Fruit fly (Drosophila melanogaster) whole organism, embryonic: ENCODE measurements around the gene Doa.
A peak's percentile ranks its signal among the peaks of the same experiment; 100 is the strongest.

Experiments
- Antp ChIP-seq: fragments of 200-800 bp; sonication (Bioruptor generic); optimal IDR thresholded peaks from 3 replicates; lab custom pipeline; 2016; ENCODE audit warnings: missing biosample characterization, missing genetic modification characterization
- Atf-2 ChIP-seq: fragments of 200-800 bp; sonication (Bioruptor generic); optimal IDR thresholded peaks from 2 replicates; lab custom pipeline; 2016; ENCODE audit warnings: missing biosample characterization, missing genetic modification characterization
- CG11723 ChIP-seq: fragments of 200-800 bp; sonication (Bioruptor generic); optimal IDR thresholded peaks from 2 replicates; lab custom pipeline; 2017; ENCODE audit warnings: missing biosample characterization, mild to moderate bottlenecking, missing genetic modification characterization
- CG12219 ChIP-seq: fragments of 200-800 bp; sonication (Bioruptor generic); optimal IDR thresholded peaks from 3 replicates; lab custom pipeline; 2018; ENCODE audit warnings: missing biosample characterization, mild to moderate bottlenecking, missing genetic modification characterization
- CG12236 ChIP-seq: fragments of 200-800 bp; sonication (Bioruptor generic); optimal IDR thresholded peaks from 2 replicates; lab custom pipeline; 2016; ENCODE audit warnings: missing biosample characterization, missing genetic modification characterization
- CG12659 ChIP-seq: fragments of 200-800 bp; sonication (Bioruptor generic); optimal IDR thresholded peaks from 3 replicates; lab custom pipeline; 2017; ENCODE audit warnings: mild to moderate bottlenecking, missing biosample characterization, missing genetic modification reagents, missing genetic modification characterization
- CG13287 ChIP-seq: fragments of 200-800 bp; sonication (Bioruptor generic); IDR thresholded peaks from 2 replicates; pipeline ENCODE4 v1.3.6; 2022; ENCODE audit warnings: missing biosample characterization, missing genetic modification characterization; ENCODE audit not compliant: partially characterized antibody
- CG14441 ChIP-seq: fragments of 200-800 bp; sonication (Bioruptor generic); IDR thresholded peaks from 2 replicates; pipeline ENCODE4 v1.3.6; 2022; ENCODE audit warnings: missing biosample characterization, missing genetic modification characterization
- CG17612 ChIP-seq: fragments of 200-800 bp; sonication (Bioruptor generic); IDR thresholded peaks from 2 replicates; pipeline ENCODE4 v1.3.6; 2022; ENCODE audit warnings: missing biosample characterization, missing genetic modification characterization
- CG17802 ChIP-seq: fragments of 200-800 bp; sonication (Bioruptor generic); optimal IDR thresholded peaks from 2 replicates; lab custom pipeline; 2018; ENCODE audit warnings: missing biosample characterization, mild to moderate bottlenecking, missing genetic modification characterization, moderate library complexity
- CG18764 ChIP-seq: fragments of 200-800 bp; sonication (Bioruptor generic); optimal IDR thresholded peaks from 3 replicates; lab custom pipeline; 2016; ENCODE audit warnings: missing biosample characterization, missing genetic modification characterization
- CG2129 ChIP-seq: fragments of 200-800 bp; sonication (Bioruptor generic); IDR thresholded peaks from 2 replicates; pipeline ENCODE4 v1.3.6; 2022; ENCODE audit warnings: missing biosample characterization, missing genetic modification characterization; ENCODE audit not compliant: partially characterized antibody
- CG2875 ChIP-seq: fragments of 200-800 bp; sonication (Bioruptor generic); optimal IDR thresholded peaks from 2 replicates; lab custom pipeline; 2017; ENCODE audit warnings: missing biosample characterization, mild to moderate bottlenecking, missing genetic modification characterization, missing genetic modification reagents
- CG4617 ChIP-seq: fragments of 200-800 bp; sonication (Bioruptor generic); optimal IDR thresholded peaks from 3 replicates; lab custom pipeline; 2016; ENCODE audit warnings: missing biosample characterization, missing genetic modification characterization, borderline replicate concordance
- CG5180 ChIP-seq: fragments of 200-800 bp; sonication (Bioruptor generic); optimal IDR thresholded peaks from 3 replicates; lab custom pipeline; 2017; ENCODE audit warnings: missing biosample characterization, missing genetic modification characterization, mild to moderate bottlenecking, moderate library complexity, missing genetic modification reagents
- CG7786 ChIP-seq: fragments of 200-800 bp; sonication (Bioruptor generic); optimal IDR thresholded peaks from 2 replicates; lab custom pipeline; 2016; ENCODE audit warnings: missing biosample characterization, missing genetic modification characterization
- Chrac-16 ChIP-seq: fragments of 200-800 bp; sonication (Bioruptor generic); optimal IDR thresholded peaks from 3 replicates; lab custom pipeline; 2016; ENCODE audit warnings: missing biosample characterization, missing genetic modification characterization
- D19B ChIP-seq: fragments of 200-800 bp; sonication (Bioruptor generic); optimal IDR thresholded peaks from 2 replicates; lab custom pipeline; 2017; ENCODE audit warnings: missing biosample characterization, mild to moderate bottlenecking, missing genetic modification characterization
- Dfd ChIP-seq, 2 experiments: fragments of >200 bp; optimal IDR thresholded peaks; 2 replicates each; lab custom pipeline; 2017; ENCODE audit warnings: missing biosample characterization in 2 of 2, missing genetic modification characterization in 2 of 2
- Dip3 ChIP-seq: fragments of 200-800 bp; sonication (Bioruptor generic); optimal IDR thresholded peaks from 3 replicates; lab custom pipeline; 2016; ENCODE audit warnings: missing biosample characterization, missing genetic modification characterization
- Doc2 ChIP-seq: fragments of 200-800 bp; sonication (Bioruptor generic); IDR thresholded peaks from 2 replicates; pipeline ENCODE4 v1.3.6; 2022; ENCODE audit warnings: missing biosample characterization, missing genetic modification characterization
- Fer3 ChIP-seq: fragments of 200-800 bp; sonication (Bioruptor generic); optimal IDR thresholded peaks from 2 replicates; lab custom pipeline; 2018; ENCODE audit warnings: missing biosample characterization, mild to moderate bottlenecking, missing genetic modification characterization, moderate library complexity
- HmgZ ChIP-seq: fragments of 200-800 bp; sonication (Bioruptor generic); optimal IDR thresholded peaks from 2 replicates; lab custom pipeline; 2018; ENCODE audit warnings: missing biosample characterization, mild to moderate bottlenecking, missing genetic modification characterization
- Hr39 ChIP-seq: fragments of >200 bp; optimal IDR thresholded peaks from 2 replicates; lab custom pipeline; 2017
- Kr ChIP-seq: fragments of 200-800 bp; sonication (Bioruptor generic); optimal IDR thresholded peaks from 2 replicates; lab custom pipeline; 2017; ENCODE audit warnings: missing biosample characterization, mild to moderate bottlenecking, missing genetic modification characterization
- NC2α ChIP-seq: fragments of 200-800 bp; sonication (Bioruptor generic); optimal IDR thresholded peaks from 2 replicates; lab custom pipeline; 2016; ENCODE audit warnings: missing biosample characterization, missing genetic modification characterization
- Ravus ChIP-seq: fragments of 200-800 bp; sonication (Bioruptor generic); IDR thresholded peaks from 2 replicates; pipeline ENCODE4 v1.3.6; 2022; ENCODE audit warnings: missing biosample characterization, missing genetic modification characterization
- Tbp ChIP-seq: fragments of >200 bp; optimal IDR thresholded peaks from 2 replicates; lab custom pipeline; 2018; ENCODE audit warnings: missing biosample characterization, missing genetic modification characterization
- abd-A ChIP-seq: fragments of 200-800 bp; sonication (Bioruptor generic); optimal IDR thresholded peaks from 3 replicates; lab custom pipeline; 2019; ENCODE audit warnings: missing biosample characterization, mild to moderate bottlenecking, missing genetic modification characterization, moderate library complexity
- aop ChIP-seq: fragments of 200-800 bp; sonication (Bioruptor generic); IDR thresholded peaks from 2 replicates; pipeline ENCODE4 v1.3.6; 2022; ENCODE audit warnings: missing biosample characterization, missing genetic modification characterization
- ash1 ChIP-seq: fragments of 200-800 bp; sonication (Bioruptor generic); optimal IDR thresholded peaks from 2 replicates; lab custom pipeline; 2018; ENCODE audit warnings: missing biosample characterization, mild to moderate bottlenecking, missing genetic modification characterization
- bbx ChIP-seq: fragments of 200-800 bp; sonication (Bioruptor generic); IDR thresholded peaks from 2 replicates; pipeline ENCODE4 v1.3.6; 2022; ENCODE audit warnings: missing biosample characterization, missing genetic modification characterization; ENCODE audit not compliant: partially characterized antibody
- cad ChIP-seq: fragments of >200 bp; optimal IDR thresholded peaks from 2 replicates; lab custom pipeline; 2017; ENCODE audit warnings: missing biosample characterization, missing genetic modification characterization
- ci ChIP-seq: fragments of 200-800 bp; sonication (Bioruptor generic); IDR thresholded peaks from 3 replicates; pipeline ENCODE4 v1.3.6; 2022; ENCODE audit warnings: missing biosample characterization, missing genetic modification characterization
- dan ChIP-seq: fragments of 200-800 bp; sonication (Bioruptor generic); IDR thresholded peaks from 2 replicates; pipeline ENCODE4 v1.3.6; 2022; ENCODE audit warnings: missing biosample characterization, missing genetic modification characterization
- exex ChIP-seq: fragments of 200-800 bp; sonication (Bioruptor generic); optimal IDR thresholded peaks from 4 replicates; lab custom pipeline; 2018; ENCODE audit warnings: missing biosample characterization, mild to moderate bottlenecking, missing genetic modification characterization, moderate library complexity
- fd102C ChIP-seq: fragments of 200-800 bp; sonication (Bioruptor generic); optimal IDR thresholded peaks from 2 replicates; lab custom pipeline; 2018; ENCODE audit warnings: missing biosample characterization, mild to moderate bottlenecking, missing genetic modification characterization, moderate library complexity
- fd96Cb ChIP-seq: fragments of 200-800 bp; sonication (Bioruptor generic); optimal IDR thresholded peaks from 2 replicates; lab custom pipeline; 2018; ENCODE audit warnings: missing biosample characterization, mild to moderate bottlenecking, missing genetic modification characterization, moderate library complexity
- mam ChIP-seq: fragments of 200-800 bp; sonication (Bioruptor generic); optimal IDR thresholded peaks from 3 replicates; lab custom pipeline; 2016; ENCODE audit warnings: missing biosample characterization, missing genetic modification characterization
- phol ChIP-seq: fragments of 200-800 bp; sonication (Bioruptor generic); optimal IDR thresholded peaks from 3 replicates; lab custom pipeline; 2018; ENCODE audit warnings: missing biosample characterization, mild to moderate bottlenecking, missing genetic modification characterization, moderate library complexity
- prd ChIP-seq, 3 experiments: fragments of >200 bp in 2 of 3; fragments of 200-800 bp in 1 of 3; sonication (Bioruptor generic) in 1 of 3; optimal IDR thresholded peaks in 2 of 3; IDR thresholded peaks in 1 of 3; 2 replicates in 2 of 3; 3 replicates in 1 of 3; pipeline versions ENCODE4 v1.3.6 to Lab custom; 2017 to 2022; ENCODE audit warnings: missing biosample characterization in 1 of 3, missing genetic modification characterization in 1 of 3
- sd ChIP-seq: fragments of 200-800 bp; sonication (Bioruptor generic); optimal IDR thresholded peaks from 3 replicates; lab custom pipeline; 2018; ENCODE audit warnings: missing biosample characterization, mild to moderate bottlenecking, missing genetic modification characterization, moderate library complexity
- sens ChIP-seq: fragments of 200-800 bp; sonication (Bioruptor generic); peaks from one replicate; lab custom pipeline; 2016; ENCODE audit warnings: missing biosample characterization, missing genetic modification characterization
- slbo ChIP-seq: fragments of 200-800 bp; sonication (Bioruptor generic); IDR thresholded peaks from 2 replicates; pipeline ENCODE4 v1.3.6; 2022; ENCODE audit warnings: missing biosample characterization, missing genetic modification characterization
- sob ChIP-seq: fragments of 200-800 bp; sonication (Bioruptor generic); IDR thresholded peaks from 2 replicates; pipeline ENCODE4 v1.3.6; 2022; ENCODE audit warnings: missing biosample characterization, missing genetic modification characterization
- tin ChIP-seq: fragments of 200-800 bp; sonication (Bioruptor generic); optimal IDR thresholded peaks from 3 replicates; lab custom pipeline; 2016; ENCODE audit warnings: missing biosample characterization, missing genetic modification characterization
- ttk ChIP-seq: fragments of 200-800 bp; sonication (Bioruptor generic); IDR thresholded peaks from 2 replicates; pipeline ENCODE4 v2.1.2; 2022; ENCODE audit warnings: missing biosample characterization, missing genetic modification characterization
- tup ChIP-seq: fragments of 200-800 bp; sonication (Bioruptor generic); optimal IDR thresholded peaks from 2 replicates; lab custom pipeline; 2016; ENCODE audit warnings: missing biosample characterization, mild to moderate bottlenecking, missing genetic modification characterization, moderate library complexity
- zfh2 ChIP-seq: fragments of 200-800 bp; sonication (Bioruptor generic); optimal IDR thresholded peaks from 2 replicates; lab custom pipeline; 2016; ENCODE audit warnings: missing biosample characterization, missing genetic modification characterization

Gene Doa

DNA sequence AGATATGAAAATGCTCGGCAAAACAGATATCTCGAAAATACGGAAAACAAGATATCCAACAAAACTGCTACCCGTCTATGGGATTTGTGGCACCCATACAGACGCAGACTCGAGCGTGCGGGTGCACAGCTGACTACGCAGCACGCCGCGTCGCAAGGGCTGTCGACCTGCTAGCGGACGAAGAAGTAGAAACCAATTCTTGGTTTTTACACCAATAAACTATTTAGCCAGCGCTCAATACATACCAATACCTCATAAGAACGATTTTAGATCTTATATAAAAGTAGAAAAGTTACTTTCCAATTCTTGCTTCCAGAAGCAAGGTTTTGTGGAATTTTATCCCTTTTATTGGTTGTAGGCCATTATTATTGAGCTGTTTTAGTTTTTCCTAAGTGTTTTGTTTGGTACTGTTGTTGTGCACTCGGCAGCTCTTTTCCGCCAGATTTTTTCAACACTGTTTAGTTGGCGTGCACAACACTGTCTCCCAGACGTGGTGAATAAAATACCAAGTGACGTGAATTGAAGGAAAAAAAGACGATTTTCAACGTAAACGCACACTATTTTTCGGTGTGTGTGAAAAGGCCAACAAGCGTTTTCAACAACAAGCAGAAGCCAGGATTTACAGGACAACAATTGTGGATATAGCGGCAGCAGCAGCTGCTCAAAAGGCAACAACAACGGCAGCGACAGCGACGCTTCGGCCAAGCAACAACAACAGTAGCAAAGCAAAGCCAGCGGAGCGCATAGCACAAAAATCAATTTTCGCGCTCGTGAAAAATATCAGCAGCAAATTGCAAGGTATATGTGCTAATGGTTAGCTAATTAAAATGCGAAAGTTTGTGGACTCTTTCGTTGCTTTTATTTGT, 921 bp downstream of the Doa start (continued):
- TF ChIP-seq CG12659 (GFP tag; lab: Kevin White, UChicago) (peak; percentile 90), CG12219 (GFP tag; lab: Kevin White, UChicago) (peak; percentile 47), exex (tag; lab: Kevin White, UChicago) (peak; percentile 35), slbo (GFP tag; lab: Robert Waterston, UW) (peak; percentile 84), fd102C (GFP tag; lab: Kevin White, UChicago) (no peak), NC2α (GFP tag; lab: Kevin White, UChicago) (no peak), abd-A (tag; lab: Kevin White, UChicago) (peak; percentile 89), CG7786 (peak; percentile 92), CG17802 (tag; lab: Kevin White, UChicago) (peak; percentile 70), sd (tag; lab: Kevin White, UChicago) (peak; percentile 99), mam (GFP tag; lab: Kevin White, UChicago) (peak; percentile 91), CG2875 (no peak), Dfd (GFP tag; optimal IDR thresholded peaks at IDR 0.05; lab: Kevin White, UChicago) (no peak), sob (GFP tag; lab: Robert Waterston, UW) (peak; percentile 76), ash1 (GFP tag; lab: Kevin White, UChicago) (no peak), HmgZ (peak; percentile 87), Ravus (GFP tag; lab: Robert Waterston, UW) (no peak), CG4617 (GFP tag; lab: Kevin White, UChicago) (peak; percentile 89), CG2129 (GFP tag; lab: Robert Waterston, UW) (no peak), Atf-2 (peak; percentile 78), prd (optimal IDR thresholded peaks at IDR 0.05; lab: Kevin White, UChicago) (no peak), prd (GFP tag; IDR thresholded peaks at IDR 0.05; lab: Robert Waterston, UW) (peak; percentile 74), sens (GFP tag; lab: Kevin White, UChicago) (peak; percentile 96), Antp (GFP tag; lab: Kevin White, UChicago) (peak; percentile 91), CG11723 (GFP tag; lab: Kevin White, UChicago) (peak; percentile 71), Chrac-16 (peak; percentile 76), CG18764 (GFP tag; lab: Kevin White, UChicago) (peak; percentile 85), CG5180 (GFP tag; lab: Kevin White, UChicago) (peak; percentile 36), cad (GFP tag; lab: Kevin White, UChicago) (no peak), zfh2 (GFP tag; lab: Kevin White, UChicago) (peak; percentile 94), CG14441 (GFP tag; lab: Robert Waterston, UW) (peak; percentile 78), D19B (GFP tag; lab: Kevin White, UChicago) (peak; percentile 79), Tbp (GFP tag; lab: Kevin White, UChicago) (no peak), Kr (no peak), aop (GFP tag; lab: Robert Waterston, UW) (no peak), phol (tag; lab: Kevin White, UChicago) (peak; percentile 83), Fer3 (tag; lab: Kevin White, UChicago) (peak; percentile 84), Hr39 (no peak), tup (peak; percentile 49), CG13287 (GFP tag; lab: Robert Waterston, UW) (no peak; the same call in 1 of the 2 replicates), Doc2 (GFP tag; lab: Robert Waterston, UW) (no peak), tin (GFP tag; lab: Kevin White, UChicago) (peak; percentile 90), CG12236 (GFP tag; lab: Kevin White, UChicago) (peak; percentile 62), ttk (GFP tag; lab: Robert Waterston, UW) (peak; percentile 52; the same call in 1 of the 2 replicates), Dip3 (GFP tag; lab: Kevin White, UChicago) (peak; percentile 92), dan (GFP tag; lab: Robert Waterston, UW) (no peak), ci (GFP tag; lab: Robert Waterston, UW) (peak; percentile 32; the same call in 1 of the 3 replicates), bbx (GFP tag; lab: Robert Waterston, UW) (no peak), CG17612 (GFP tag; lab: Robert Waterston, UW) (peak; percentile 62; the same call in 1 of the 2 replicates), fd96Cb (tag; lab: Kevin White, UChicago) (peak; percentile 71)
